Worm (Caenorhabditis elegans) whole organism, L4 larva: Measurements from ENCODE around the gene R04B5.5.

ENCODE experiments used
- F10B5.3 ChIP-seq: sonication (generic microtip); optimal IDR thresholded peaks from 2 replicates; lab custom pipeline; 2016; ENCODE audit warnings: mild to moderate bottlenecking, missing genetic modification characterization, missing compliant biosample characterization
- T26A8.4 ChIP-seq: fragments of 200-800 bp; sonication (Bioruptor generic); IDR thresholded peaks from 2 replicates; pipeline ENCODE4 v1.3.6; 2022; ENCODE audit warnings: missing genetic modification characterization, missing compliant biosample characterization
- aly-2 ChIP-seq: sonication (generic microtip); optimal IDR thresholded peaks from 2 replicates; lab custom pipeline; 2018; ENCODE audit warnings: missing biosample characterization, missing genetic modification characterization
- ces-1 ChIP-seq: fragments of 150-350 bp; sonication (generic microtip); optimal IDR thresholded peaks from 4 replicates; lab custom pipeline; 2014; ENCODE audit warnings: missing biosample characterization, missing genetic modification reagents, missing genetic modification characterization
- fos-1 ChIP-seq: fragments of 150-350 bp; optimal IDR thresholded peaks from 2 replicates; lab custom pipeline; 2014; ENCODE audit warnings: missing biosample characterization, missing genetic modification characterization
- lin-13 ChIP-seq: fragments of 150-350 bp; optimal IDR thresholded peaks from 2 replicates; lab custom pipeline; 2014; ENCODE audit warnings: missing biosample characterization, missing genetic modification reagents, missing genetic modification characterization
- mdl-1 ChIP-seq, 2 experiments: fragments of 150-350 bp in 1 of 2; sonication (generic microtip) in 1 of 2; optimal IDR thresholded peaks; 2 replicates each; lab custom pipeline; 2014 to 2017; ENCODE audit warnings: missing biosample characterization in 2 of 2, missing genetic modification characterization in 2 of 2
- mep-1 ChIP-seq: fragments of 150-350 bp; sonication (generic microtip); optimal IDR thresholded peaks from 3 replicates; lab custom pipeline; 2014; ENCODE audit warnings: missing biosample characterization, missing genetic modification characterization
- nhr-237 ChIP-seq: sonication (generic microtip); optimal IDR thresholded peaks from 2 replicates; lab custom pipeline; 2017; ENCODE audit warnings: missing biosample characterization, missing genetic modification characterization
- nhr-28 ChIP-seq: fragments of 150-350 bp; optimal IDR thresholded peaks from 2 replicates; lab custom pipeline; 2014; ENCODE audit warnings: missing biosample characterization, missing genetic modification characterization
- nhr-42 ChIP-seq: fragments of 200-800 bp; sonication (Bioruptor generic); IDR thresholded peaks from 2 replicates; pipeline ENCODE4 v1.3.6; 2022; ENCODE audit warnings: missing genetic modification characterization, missing compliant biosample characterization
- nhr-76 ChIP-seq: fragments of 150-350 bp; optimal IDR thresholded peaks from 2 replicates; lab custom pipeline; 2014; ENCODE audit warnings: missing biosample characterization, missing genetic modification characterization
- unc-39 ChIP-seq: sonication (generic microtip); optimal IDR thresholded peaks from 2 replicates; lab custom pipeline; 2017; ENCODE audit warnings: missing biosample characterization, missing genetic modification characterization
- zip-11 ChIP-seq: fragments of 200-800 bp; sonication (Bioruptor generic); IDR thresholded peaks from 2 replicates; pipeline ENCODE4 v1.3.6; 2022; ENCODE audit warnings: missing genetic modification characterization, missing compliant biosample characterization

DNA sequence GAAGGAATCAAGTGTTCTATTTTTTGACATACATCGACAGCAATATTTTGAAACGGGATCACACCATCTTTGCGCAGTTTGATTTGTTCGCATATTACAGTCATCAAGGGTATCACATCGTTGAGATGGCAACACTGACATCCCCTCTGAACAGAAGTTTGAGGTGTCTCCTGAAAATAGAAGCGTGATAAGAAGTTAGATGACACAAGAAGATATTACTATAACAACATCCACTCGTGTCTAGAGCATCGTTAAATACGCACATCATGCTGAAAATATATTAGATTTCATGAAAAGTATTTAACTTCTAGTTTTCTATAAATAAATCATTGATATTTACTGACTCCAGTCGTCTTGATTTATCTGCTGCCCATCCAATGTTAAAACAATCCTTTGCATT lies 14.6 kb upstream of the R04B5.5 start:
- TF ChIP-seq T26A8.4 (no peak), nhr-28 (tag; lab: Kevin White, UChicago) (no peak), mdl-1 (tag; optimal IDR thresholded peaks at IDR 0.05; lab: Kevin White, UChicago) (no peak), zip-11 (no peak), fos-1 (tag; lab: Kevin White, UChicago) (no peak), lin-13 (GFP tag; lab: Kevin White, UChicago) (no peak), nhr-237 (tag; lab: Kevin White, UChicago) (no peak), F10B5.3 (tag; lab: Kevin White, UChicago) (no peak), mep-1 (tag; lab: Kevin White, UChicago) (no peak), unc-39 (tag; lab: Kevin White, UChicago) (no peak), aly-2 (tag; lab: Kevin White, UChicago) (no peak), nhr-76 (no peak), ces-1 (GFP tag; lab: Kevin White, UChicago) (no peak), nhr-42 (no peak)
